Fruit fly (Drosophila melanogaster) Kc167 (cell line): Measurements from ENCODE around the gene CAH7.

Source experiments
- Myc ChIP-seq: fragments of >200 bp; optimal IDR thresholded peaks from 2 replicates; lab custom pipeline; 2017; ENCODE audit warnings: missing external identifiers
- Sin3A ChIP-seq: fragments of >200 bp; optimal IDR thresholded peaks from 2 replicates; lab custom pipeline; 2018; ENCODE audit warnings: missing external identifiers
- h ChIP-seq: fragments of >200 bp; optimal IDR thresholded peaks from 3 replicates; lab custom pipeline; 2018; ENCODE audit warnings: missing external identifiers
- insv ChIP-seq: fragments of >200 bp; optimal IDR thresholded peaks from 3 replicates; lab custom pipeline; 2018; ENCODE audit warnings: missing external identifiers
- psq ChIP-seq: fragments of >200 bp; optimal IDR thresholded peaks from 2 replicates; lab custom pipeline; 2017; ENCODE audit warnings: missing external identifiers
- ttk ChIP-seq: sonication (Bioruptor generic); optimal IDR thresholded peaks from 2 replicates; lab custom pipeline; 2017; ENCODE audit warnings: missing external identifiers

CAH7 gene

dm6 chr3R:10112195-10112594 is at the start of gene CAH7:
Gene CAH7 (plus strand): TSS chr3R:10112237.
- TF ChIP-seq Myc (no peak), psq (lab: Kevin White, UChicago) (no peak), Sin3A (lab: Kevin White, UChicago) (no peak), insv (lab: Kevin White, UChicago) (no peak), h (no peak), ttk (lab: Kevin White, UChicago) (no peak)

DNA sequence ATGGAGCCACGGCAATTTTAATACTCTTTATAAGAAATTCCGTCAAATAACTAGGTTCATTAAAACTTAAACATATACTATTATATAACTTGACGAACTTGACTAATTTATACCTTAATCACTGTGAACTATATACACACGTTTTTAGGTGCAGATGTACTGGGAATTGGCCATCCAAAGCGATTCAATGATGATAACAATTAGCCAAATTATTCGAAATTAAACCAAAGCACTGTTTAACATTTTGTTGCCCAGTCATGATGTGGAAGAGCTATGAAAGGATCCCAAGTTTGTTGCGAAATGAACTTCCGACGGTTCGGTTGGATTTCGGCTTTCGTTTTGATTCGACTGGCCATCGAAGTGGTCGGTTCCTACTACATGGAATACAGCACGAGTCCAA is 49.7 kb upstream of the CAH7 start, which contains the start of gene CG33630:
Gene CG33630, plus strand, starts transcription at position 301 of the 400 bp plus-strand sequence.
- TF ChIP-seq ttk (lab: Kevin White, UChicago) (no peak), psq (lab: Kevin White, UChicago) (no peak), insv (lab: Kevin White, UChicago) (no peak), h (no peak), Myc (no peak), Sin3A (lab: Kevin White, UChicago) (no peak)

DNA sequence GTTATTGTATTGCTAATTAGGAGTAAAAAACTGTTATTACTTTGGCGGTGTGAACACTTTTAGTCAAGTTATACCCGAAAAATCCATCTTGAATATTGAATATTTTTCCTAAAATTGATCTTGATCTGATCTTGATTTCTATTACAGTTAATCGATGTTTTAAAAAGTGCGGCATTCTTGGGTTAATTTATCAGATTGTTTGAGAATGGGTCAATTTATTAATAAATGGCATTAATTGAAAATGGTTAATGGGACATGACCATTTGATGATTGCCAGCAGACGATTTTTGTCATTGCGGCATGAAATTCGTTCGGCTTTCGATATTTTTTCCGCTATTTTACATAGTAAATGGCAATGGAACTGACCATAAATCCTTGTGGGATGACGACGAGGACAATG is 48.3 kb upstream of the CAH7 start, which contains the start of gene CG33631:
Gene CG33631, plus strand, starts transcription at position 301 of the 400 bp plus-strand sequence.
- TF ChIP-seq Sin3A (lab: Kevin White, UChicago) (no peak), insv (lab: Kevin White, UChicago) (no peak), ttk (lab: Kevin White, UChicago) (no peak), h (no peak), Myc (no peak), psq (lab: Kevin White, UChicago) (no peak)

dm6 chr3R:10066470-10066869 is 45.6 kb upstream of the CAH7 start, which contains the start of gene CG33783:
Gene CG33783 (plus strand): TSS chr3R:10066770.
- TF ChIP-seq ttk (lab: Kevin White, UChicago) (no peak), Sin3A (lab: Kevin White, UChicago) (no peak), insv (lab: Kevin White, UChicago) (no peak), psq (lab: Kevin White, UChicago) (no peak), Myc (no peak), h (no peak)

DNA sequence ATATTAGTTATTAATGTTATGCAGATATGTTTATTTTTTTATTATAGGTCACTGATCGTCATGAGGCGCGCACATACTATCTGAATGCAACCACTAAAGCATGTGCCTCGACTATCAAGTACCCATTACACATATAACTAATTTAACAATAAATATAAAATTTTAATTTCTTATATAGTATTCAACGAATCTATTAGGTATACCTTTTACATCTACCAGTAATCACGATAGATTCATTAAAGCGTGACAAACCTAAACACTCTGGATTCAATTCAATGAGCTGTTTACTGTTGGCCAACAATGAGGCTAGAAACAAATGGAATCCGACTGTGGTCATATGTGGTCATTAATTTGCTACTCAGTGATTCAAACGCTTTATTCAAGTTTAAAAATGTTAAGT is 44.4 kb upstream of the CAH7 start, which contains the start of gene CG33784:
Gene CG33784, plus strand, starts transcription at position 301 of the 400 bp plus-strand sequence.
- TF ChIP-seq Sin3A (lab: Kevin White, UChicago) (no peak), insv (lab: Kevin White, UChicago) (no peak), psq (lab: Kevin White, UChicago) (no peak), ttk (lab: Kevin White, UChicago) (no peak), Myc (no peak), h (no peak)

- no peak for TF ChIP-seq insv (lab: Kevin White, UChicago)
- TF ChIP-seq ttk (lab: Kevin White, UChicago): no peak
- TF ChIP-seq psq (lab: Kevin White, UChicago): no peak
- no peak for TF ChIP-seq h
- TF ChIP-seq Sin3A (lab: Kevin White, UChicago): no peak
- TF ChIP-seq Myc: no peak
Measured at dm6 chr3R:10068780-10069179, 43.3 kb upstream of the CAH7 start.

DNA sequence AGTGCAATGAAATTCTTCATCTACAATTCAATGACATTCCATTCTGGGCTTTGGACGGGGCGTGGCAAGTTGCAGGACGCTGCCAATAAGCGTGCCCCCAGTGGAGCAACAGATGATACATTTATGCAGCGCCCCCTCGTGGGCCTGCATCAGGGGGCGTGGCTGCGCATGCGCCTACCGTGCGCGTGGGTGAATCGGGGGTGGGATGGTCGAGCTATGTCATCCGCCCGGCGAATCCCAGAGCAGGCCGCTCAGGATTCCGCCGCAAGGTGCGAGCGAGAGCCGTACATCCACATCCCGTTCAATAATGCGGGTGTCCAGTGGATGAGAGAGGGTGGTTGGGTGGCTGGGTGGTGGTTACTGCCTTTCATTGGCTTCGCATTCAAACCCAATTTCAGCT is 41.8 kb upstream of the CAH7 start:
- TF ChIP-seq Sin3A (lab: Kevin White, UChicago) (no peak), Myc (no peak), psq (lab: Kevin White, UChicago) (no peak), insv (lab: Kevin White, UChicago) (no peak), ttk (lab: Kevin White, UChicago) (no peak), h (no peak)

DNA sequence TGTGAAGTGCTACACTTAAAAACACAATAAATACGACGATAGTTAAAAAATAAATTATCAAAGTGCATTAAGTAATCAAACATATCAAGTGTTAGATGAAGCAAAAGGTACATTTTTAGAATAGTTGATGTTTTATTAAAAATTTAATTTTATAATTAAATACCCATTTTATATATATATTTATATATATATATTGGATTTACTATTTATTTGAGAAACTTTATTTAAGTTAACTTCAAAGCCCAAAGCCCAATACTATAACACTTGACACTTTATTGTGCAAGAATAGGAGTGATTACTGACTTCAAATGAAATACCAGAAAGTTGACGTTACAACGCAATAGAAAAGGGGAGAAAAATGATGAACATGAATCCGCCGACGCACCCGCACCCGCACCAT is 41.2 kb upstream of the CAH7 start, which contains the start of gene nerfin-2:
Gene nerfin-2, plus strand, starts transcription at position 301 of the 400 bp plus-strand sequence.
- TF ChIP-seq psq (lab: Kevin White, UChicago): no peak
- TF ChIP-seq h: no peak
- no peak for TF ChIP-seq ttk (lab: Kevin White, UChicago)
- TF ChIP-seq insv (lab: Kevin White, UChicago): no peak
- TF ChIP-seq Sin3A (lab: Kevin White, UChicago): no peak
- no peak for TF ChIP-seq Myc

DNA sequence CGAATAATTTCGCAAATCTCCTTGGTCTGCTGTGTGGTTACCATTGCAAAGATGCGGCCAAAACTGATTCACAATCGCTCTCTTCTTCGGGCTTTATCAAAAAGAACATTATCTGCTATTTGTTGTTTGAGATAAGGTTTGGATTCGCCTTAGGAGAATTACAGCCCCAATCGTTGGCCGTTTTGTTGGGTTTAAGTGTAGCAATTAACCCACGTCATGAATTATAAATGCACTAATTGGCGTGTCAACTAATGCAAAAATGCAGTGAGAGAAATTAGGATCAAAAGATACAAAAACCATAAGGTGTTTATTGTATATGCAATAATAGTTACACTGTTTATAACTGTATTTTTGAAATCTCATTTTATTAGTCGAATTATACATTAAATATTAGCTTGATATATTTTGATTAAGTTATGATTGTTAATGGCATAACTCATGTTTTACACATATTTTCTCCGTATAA is 36.7 kb upstream of the CAH7 start, which contains the start of gene Alp13:
Gene Alp13, minus strand, starts transcription at position 51 of the 466 bp plus-strand sequence.
- TF ChIP-seq h (no peak), Sin3A (lab: Kevin White, UChicago) (no peak), Myc (no peak), insv (lab: Kevin White, UChicago) (no peak), psq (lab: Kevin White, UChicago) (no peak), ttk (lab: Kevin White, UChicago) (no peak)

DNA sequence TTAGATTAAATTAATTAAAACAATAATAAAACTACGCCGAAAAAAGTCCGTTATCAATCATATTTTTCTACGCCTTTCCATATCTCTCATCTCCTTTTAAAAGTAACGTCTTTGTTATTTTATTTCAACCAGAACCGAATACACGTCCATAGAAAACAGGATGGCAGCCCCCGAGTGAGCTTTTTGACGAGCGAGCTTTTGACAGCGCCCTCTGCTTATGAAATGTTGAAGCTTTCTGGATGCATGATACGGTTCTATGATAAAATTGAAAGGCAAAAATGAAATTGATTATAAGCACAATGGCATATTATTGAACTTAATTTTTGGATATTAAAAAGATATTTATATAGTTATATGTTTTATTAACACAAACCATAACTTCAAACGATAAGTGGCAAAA is 35.4 kb upstream of the CAH7 start:
- TF ChIP-seq psq (lab: Kevin White, UChicago) (no peak), Sin3A (lab: Kevin White, UChicago) (no peak), Myc (no peak), insv (lab: Kevin White, UChicago) (no peak), ttk (lab: Kevin White, UChicago) (no peak), h (no peak)

DNA sequence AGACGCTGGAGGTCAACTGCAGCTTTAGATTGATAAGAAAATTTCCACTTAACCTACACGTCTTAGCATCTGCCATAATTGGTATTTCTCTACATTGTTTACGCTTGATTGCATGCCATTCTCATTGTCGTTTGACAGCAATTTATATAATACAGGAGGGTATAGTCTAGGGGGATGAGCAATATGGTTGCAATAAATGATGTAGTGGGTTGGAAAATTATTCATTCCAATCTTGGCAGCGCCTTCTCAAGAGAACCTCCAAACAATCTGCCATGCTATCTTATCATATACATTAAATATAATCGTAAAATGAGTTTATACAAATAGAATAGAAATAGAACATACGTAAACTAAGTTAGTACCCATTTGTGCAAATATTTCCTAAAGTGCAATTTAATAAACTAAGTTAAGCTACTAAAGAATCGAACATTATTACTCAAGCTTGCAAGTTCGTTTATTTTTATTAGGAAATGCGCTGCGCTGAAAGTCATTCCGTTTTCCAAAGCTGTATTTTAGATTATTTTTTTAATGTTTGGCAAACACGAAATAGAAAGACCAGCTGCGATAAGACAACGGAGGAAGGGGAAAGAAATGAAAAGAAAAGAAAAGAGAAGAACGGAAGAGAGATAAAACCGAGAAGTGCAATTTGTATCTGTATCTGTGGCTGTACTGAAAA is 33.4 kb upstream of the CAH7 start:
- no peak for TF ChIP-seq insv (lab: Kevin White, UChicago)
- TF ChIP-seq psq (lab: Kevin White, UChicago): no peak
- no peak for TF ChIP-seq ttk (lab: Kevin White, UChicago)
- TF ChIP-seq Myc: no peak
- TF ChIP-seq Sin3A (lab: Kevin White, UChicago): no peak
- no peak for TF ChIP-seq h
